Fruit fly (Drosophila melanogaster) whole organism, prepupa: ENCODE measurements around the gene htt.

Source experiments
- Blimp-1 ChIP-seq: fragments of 200-800 bp; sonication (Bioruptor generic); optimal IDR thresholded peaks from 3 replicates; lab custom pipeline; 2017; ENCODE audit warnings: missing biosample characterization, missing genetic modification characterization, mild to moderate bottlenecking, moderate library complexity, missing genetic modification reagents
- CG10631 ChIP-seq: fragments of 200-800 bp; sonication (Bioruptor generic); optimal IDR thresholded peaks from 2 replicates; lab custom pipeline; 2016; ENCODE audit warnings: missing biosample characterization, missing genetic modification characterization
- CG11294 ChIP-seq: fragments of 200-800 bp; sonication (Bioruptor generic); IDR thresholded peaks from 2 replicates; pipeline ENCODE4 v1.3.6; 2022; ENCODE audit warnings: missing biosample characterization, missing genetic modification characterization
- CG11762 ChIP-seq: fragments of 200-800 bp; sonication (Bioruptor generic); optimal IDR thresholded peaks from 3 replicates; lab custom pipeline; 2016; ENCODE audit warnings: missing biosample characterization, missing genetic modification characterization; ENCODE audit not compliant: insufficient read depth
- CG15336 ChIP-seq: fragments of 200-800 bp; sonication (Bioruptor generic); IDR thresholded peaks from 2 replicates; pipeline ENCODE4 v1.3.6; 2022; ENCODE audit warnings: missing biosample characterization, missing genetic modification characterization
- CG16779 ChIP-seq: fragments of 200-800 bp; sonication (Bioruptor generic); optimal IDR thresholded peaks from 3 replicates; lab custom pipeline; 2017; ENCODE audit warnings: missing biosample characterization, mild to moderate bottlenecking, missing genetic modification characterization
- CG3032 ChIP-seq: fragments of 200-800 bp; optimal IDR thresholded peaks from 2 replicates; lab custom pipeline; 2019; ENCODE audit warnings: missing biosample characterization, mild to moderate bottlenecking, missing genetic modification characterization, moderate library complexity
- CG31627 ChIP-seq: fragments of 200-800 bp; sonication (Bioruptor generic); optimal IDR thresholded peaks from 3 replicates; lab custom pipeline; 2016; ENCODE audit warnings: missing biosample characterization, missing genetic modification characterization
- CG32006 ChIP-seq: fragments of 200-800 bp; sonication (Bioruptor generic); optimal IDR thresholded peaks from 3 replicates; lab custom pipeline; 2017; ENCODE audit warnings: missing biosample characterization, mild to moderate bottlenecking, missing genetic modification characterization
- CG4318 ChIP-seq: fragments of 200-800 bp; sonication (Bioruptor generic); optimal IDR thresholded peaks from 3 replicates; lab custom pipeline; 2017; ENCODE audit warnings: missing biosample characterization, mild to moderate bottlenecking, missing genetic modification characterization
- CG6276 ChIP-seq: fragments of 200-800 bp; sonication (Bioruptor generic); optimal IDR thresholded peaks from 2 replicates; lab custom pipeline; 2017; ENCODE audit warnings: missing biosample characterization, mild to moderate bottlenecking, missing genetic modification characterization
- CG6792 ChIP-seq: fragments of 200-800 bp; sonication (Bioruptor generic); optimal IDR thresholded peaks from 3 replicates; lab custom pipeline; 2016; ENCODE audit warnings: missing biosample characterization, missing genetic modification characterization
- CG6808 ChIP-seq: fragments of 200-800 bp; sonication (Bioruptor generic); optimal IDR thresholded peaks from 3 replicates; lab custom pipeline; 2017; ENCODE audit warnings: missing biosample characterization, missing genetic modification characterization, mild to moderate bottlenecking, moderate library complexity, missing genetic modification reagents
- CG7368 ChIP-seq: fragments of 200-800 bp; sonication (Bioruptor generic); optimal IDR thresholded peaks from 3 replicates; lab custom pipeline; 2016; ENCODE audit warnings: missing biosample characterization, missing genetic modification characterization
- CG8119 ChIP-seq: fragments of 200-800 bp; sonication (Bioruptor generic); IDR thresholded peaks from 3 replicates; pipeline ENCODE4 v1.3.6; 2022; ENCODE audit warnings: missing biosample characterization, missing genetic modification characterization
- CG8319 ChIP-seq: fragments of 200-800 bp; sonication (Bioruptor generic); optimal IDR thresholded peaks from 3 replicates; lab custom pipeline; 2016; ENCODE audit warnings: missing biosample characterization, missing genetic modification characterization
- CG8632 ChIP-seq: fragments of 200-800 bp; sonication (Bioruptor generic); optimal IDR thresholded peaks from 3 replicates; lab custom pipeline; 2016; ENCODE audit warnings: missing biosample characterization, missing genetic modification characterization
- Eip78C ChIP-seq: fragments of 200-800 bp; sonication (Bioruptor generic); peaks from one replicate; lab custom pipeline; 2016; ENCODE audit warnings: missing biosample characterization, missing genetic modification characterization
- Eip93F ChIP-seq: fragments of 200-800 bp; sonication (Bioruptor generic); optimal IDR thresholded peaks from 2 replicates; lab custom pipeline; 2016; ENCODE audit warnings: missing biosample characterization, mild to moderate bottlenecking, missing genetic modification characterization
- Hr38 ChIP-seq: sonication (Bioruptor generic); optimal IDR thresholded peaks from 2 replicates; lab custom pipeline; 2016; ENCODE audit warnings: missing biosample characterization, missing genetic modification characterization
- Hr39 ChIP-seq: fragments of 200-800 bp; sonication (Bioruptor generic); optimal IDR thresholded peaks from 2 replicates; lab custom pipeline; 2016; ENCODE audit warnings: missing biosample characterization, missing genetic modification characterization
- Hr4 ChIP-seq: fragments of 200-800 bp; sonication (Bioruptor generic); optimal IDR thresholded peaks from 3 replicates; lab custom pipeline; 2016; ENCODE audit warnings: missing biosample characterization, missing genetic modification characterization
- Lpt ChIP-seq: fragments of 200-800 bp; sonication (Bioruptor generic); optimal IDR thresholded peaks from 3 replicates; lab custom pipeline; 2016; ENCODE audit warnings: missing biosample characterization, missing genetic modification characterization
- OdsH ChIP-seq: fragments of 200-800 bp; sonication (Bioruptor generic); optimal IDR thresholded peaks from 3 replicates; lab custom pipeline; 2016; ENCODE audit warnings: missing biosample characterization, missing genetic modification characterization
- Sox102F ChIP-seq: fragments of 200-800 bp; sonication (Bioruptor generic); optimal IDR thresholded peaks from 2 replicates; lab custom pipeline; 2016; ENCODE audit warnings: missing biosample characterization, mild to moderate bottlenecking, missing genetic modification characterization
- Sox15 ChIP-seq: fragments of 200-800 bp; sonication (Bioruptor generic); optimal IDR thresholded peaks from 3 replicates; lab custom pipeline; 2016; ENCODE audit warnings: missing biosample characterization, missing genetic modification characterization
- dac ChIP-seq: fragments of 200-800 bp; sonication (Bioruptor generic); optimal IDR thresholded peaks from 2 replicates; lab custom pipeline; 2017; ENCODE audit warnings: missing biosample characterization, mild to moderate bottlenecking, missing genetic modification characterization
- dsx ChIP-seq: fragments of 200-800 bp; optimal IDR thresholded peaks from 3 replicates; lab custom pipeline; 2019; ENCODE audit warnings: missing biosample characterization, mild to moderate bottlenecking, missing genetic modification characterization, moderate library complexity; ENCODE audit not compliant: poor library complexity, severe bottlenecking
- eg ChIP-seq: fragments of 200-800 bp; sonication (Bioruptor generic); IDR thresholded peaks from 3 replicates; pipeline ENCODE4 v1.3.6; 2022; ENCODE audit warnings: missing biosample characterization, missing genetic modification characterization
- esn ChIP-seq: fragments of 200-800 bp; sonication (Bioruptor generic); optimal IDR thresholded peaks from 2 replicates; lab custom pipeline; 2016; ENCODE audit warnings: missing biosample characterization, mild to moderate bottlenecking, missing genetic modification characterization, moderate library complexity
- fd59A ChIP-seq: fragments of 200-800 bp; sonication (Bioruptor generic); optimal IDR thresholded peaks from 2 replicates; lab custom pipeline; 2017; ENCODE audit warnings: missing biosample characterization, mild to moderate bottlenecking, missing genetic modification characterization, missing genetic modification reagents
- fd85E ChIP-seq: fragments of 200-800 bp; sonication (Bioruptor generic); optimal IDR thresholded peaks from 3 replicates; lab custom pipeline; 2016; ENCODE audit warnings: missing biosample characterization, missing genetic modification characterization
- net ChIP-seq: fragments of 200-800 bp; sonication (Bioruptor generic); optimal IDR thresholded peaks from 3 replicates; lab custom pipeline; 2016; ENCODE audit warnings: missing biosample characterization, missing genetic modification characterization
- pdm3 ChIP-seq: fragments of 200-800 bp; sonication (Bioruptor generic); optimal IDR thresholded peaks from 3 replicates; lab custom pipeline; 2016; ENCODE audit warnings: missing biosample characterization, missing genetic modification characterization
- salr ChIP-seq, 2 experiments: fragments of 200-800 bp; sonication (Bioruptor generic); optimal IDR thresholded peaks; 3 replicates each; lab custom pipeline; 2016 to 2018; ENCODE audit warnings: missing biosample characterization in 2 of 2, missing genetic modification characterization in 2 of 2, mild to moderate bottlenecking in 1 of 2
- spab ChIP-seq: fragments of 200-800 bp; sonication (Bioruptor generic); optimal IDR thresholded peaks from 2 replicates; lab custom pipeline; 2017; ENCODE audit warnings: missing biosample characterization, mild to moderate bottlenecking, missing genetic modification characterization, missing genetic modification reagents
- ss ChIP-seq, 2 experiments: fragments of 200-800 bp; sonication (Bioruptor generic); optimal IDR thresholded peaks; 2 replicates in 1 of 2; 3 replicates in 1 of 2; lab custom pipeline; 2017 to 2018; ENCODE audit warnings: mild to moderate bottlenecking in 2 of 2, missing biosample characterization in 2 of 2, missing genetic modification characterization in 2 of 2, moderate library complexity in 1 of 2
- svp ChIP-seq: fragments of 200-800 bp; sonication (Bioruptor generic); peaks from one replicate; lab custom pipeline; 2016; ENCODE audit warnings: missing biosample characterization, missing genetic modification characterization
- vri ChIP-seq: fragments of 200-800 bp; sonication (Bioruptor generic); optimal IDR thresholded peaks from 3 replicates; lab custom pipeline; 2016; ENCODE audit warnings: missing biosample characterization, mild to moderate bottlenecking, missing genetic modification characterization

htt gene

dm6 chr3R:28656127-28656715 is 39.8 kb upstream of the htt start (continued):
- TF ChIP-seq Eip78C (GFP tag; lab: Kevin White, UChicago) (peak; percentile 68), CG6792 (no peak), Lpt (GFP tag; lab: Kevin White, UChicago) (no peak), CG3032 (tag; lab: Kevin White, UChicago) (no peak), Sox102F (GFP tag; lab: Kevin White, UChicago) (no peak), eg (GFP tag; lab: Robert Waterston, UW) (no peak), CG6276 (no peak), Blimp-1 (no peak), CG32006 (GFP tag; lab: Kevin White, UChicago) (no peak), spab (GFP tag; lab: Kevin White, UChicago) (no peak), OdsH (no peak), CG15336 (no peak), CG6808 (no peak), fd85E (GFP tag; lab: Kevin White, UChicago) (no peak), CG16779 (tag; lab: Kevin White, UChicago) (no peak), CG31627 (GFP tag; lab: Kevin White, UChicago) (peak; percentile 35), svp (GFP tag; lab: Kevin White, UChicago) (peak; percentile 98), CG4318 (GFP tag; lab: Kevin White, UChicago) (no peak)

dm6 chr3R:28662956-28663355 is 33.1 kb upstream of the htt start:
- TF ChIP-seq eg (GFP tag; lab: Robert Waterston, UW) (no peak), svp (GFP tag; lab: Kevin White, UChicago) (peak; percentile 21), vri (GFP tag; lab: Kevin White, UChicago) (no peak)

dm6 chr3R:28668854-28669253 is 27.2 kb upstream of the htt start, which contains the start of gene CG33346:
CG33346 (plus strand) TSS chr3R:28669233.
- TF ChIP-seq CG6276 (no peak), net (no peak), OdsH (no peak), Lpt (GFP tag; lab: Kevin White, UChicago) (no peak), esn (GFP tag; lab: Kevin White, UChicago) (no peak), Eip78C (GFP tag; lab: Kevin White, UChicago) (peak; percentile 74)
- TF ChIP-seq, all 60 proteins: peak for 1

- no peak for TF ChIP-seq Sox102F (GFP tag; lab: Kevin White, UChicago)
- TF ChIP-seq svp (GFP tag; lab: Kevin White, UChicago), result peak; percentile 84
- no peak for TF ChIP-seq Hr39 (GFP tag; lab: Kevin White, UChicago)
Measured at dm6 chr3R:28670404-28670803, 25.6 kb upstream of the htt start, which contains the start of gene Sid. Sid (plus strand) TSS chr3R:28670704.

dm6 chr3R:28672134-28672533 is 23.9 kb upstream of the htt start:
- TF ChIP-seq Lpt (GFP tag; lab: Kevin White, UChicago) (no peak), CG31627 (GFP tag; lab: Kevin White, UChicago) (peak; percentile 88), dsx (peak; percentile 65), CG6792 (peak; percentile 57), esn (GFP tag; lab: Kevin White, UChicago) (peak; percentile 77), pdm3 (GFP tag; lab: Kevin White, UChicago) (peak; percentile 82), fd59A (no peak), fd85E (GFP tag; lab: Kevin White, UChicago) (no peak), CG6276 (no peak), Hr38 (no peak), CG15336 (no peak), CG8632 (GFP tag; lab: Kevin White, UChicago) (no peak), CG3032 (tag; lab: Kevin White, UChicago) (peak; percentile 54), Blimp-1 (peak; percentile 18), CG11294 (GFP tag; lab: Robert Waterston, UW) (no peak), CG10631 (GFP tag; lab: Kevin White, UChicago) (peak; percentile 18), spab (GFP tag; lab: Kevin White, UChicago) (no peak), dac (GFP tag; lab: Kevin White, UChicago) (peak; percentile 72), Eip93F (GFP tag; lab: Kevin White, UChicago) (no peak), Sox102F (GFP tag; lab: Kevin White, UChicago) (peak; percentile 48), CG7368 (GFP tag; lab: Kevin White, UChicago) (peak; percentile 40), CG11762 (peak; percentile 44), CG8319 (peak; percentile 26), svp (GFP tag; lab: Kevin White, UChicago) (peak; percentile 72), ss (GFP tag; optimal IDR thresholded peaks at IDR 0.05; lab: Kevin White, UChicago) (peak in 1 of 2 experiments; percentile 5), Hr4 (GFP tag; lab: Kevin White, UChicago) (peak; percentile 62), eg (GFP tag; lab: Robert Waterston, UW) (peak; percentile 67), CG8119 (peak; percentile 19; the same call in 1 of the 3 replicates), CG4318 (GFP tag; lab: Kevin White, UChicago) (peak; percentile 31), Hr39 (GFP tag; lab: Kevin White, UChicago) (peak; percentile 85), salr (GFP tag; optimal IDR thresholded peaks at IDR 0.05; lab: Kevin White, UChicago) (peak in 1 of 2 experiments; percentile 78), Sox15 (GFP tag; lab: Kevin White, UChicago) (peak; percentile 55)
